Fruit fly (Drosophila melanogaster) whole organism, embryonic: Measurements from ENCODE around the gene CG7557.
A peak's percentile ranks its signal among the peaks of the same experiment; 100 is the strongest.

Experiments
- Abd-B ChIP-seq: fragments of 200-800 bp; sonication (Bioruptor generic); optimal IDR thresholded peaks from 2 replicates; lab custom pipeline; 2018; ENCODE audit warnings: missing biosample characterization, mild to moderate bottlenecking, missing genetic modification characterization, moderate library complexity
- Asciz ChIP-seq: fragments of 200-800 bp; sonication (Bioruptor generic); optimal IDR thresholded peaks from 2 replicates; lab custom pipeline; 2017; ENCODE audit warnings: missing biosample characterization, mild to moderate bottlenecking, missing genetic modification characterization, missing genetic modification reagents
- Atf-2 ChIP-seq: fragments of 200-800 bp; sonication (Bioruptor generic); optimal IDR thresholded peaks from 2 replicates; lab custom pipeline; 2016; ENCODE audit warnings: missing biosample characterization, missing genetic modification characterization
- Awh ChIP-seq: fragments of 200-800 bp; sonication (Bioruptor generic); IDR thresholded peaks from 2 replicates; pipeline ENCODE4, ENCODE4 v1.3.6; 2022; ENCODE audit warnings: missing biosample characterization, missing genetic modification characterization
- Bdp1 ChIP-seq: fragments of 200-800 bp; sonication (Bioruptor generic); optimal IDR thresholded peaks from 3 replicates; lab custom pipeline; 2016; ENCODE audit warnings: missing biosample characterization, missing genetic modification characterization
- CG1024 ChIP-seq: fragments of 200-800 bp; sonication (Bioruptor generic); IDR thresholded peaks from 2 replicates; pipeline ENCODE4 v1.3.6; 2022; ENCODE audit warnings: missing biosample characterization, missing genetic modification characterization
- CG10321 ChIP-seq: fragments of 200-800 bp; sonication (Bioruptor generic); IDR thresholded peaks from 2 replicates; pipeline ENCODE4 v1.3.6; 2022; ENCODE audit warnings: missing biosample characterization, missing genetic modification characterization
- CG10959 ChIP-seq: fragments of 200-800 bp; sonication (Bioruptor generic); IDR thresholded peaks from 2 replicates; pipeline ENCODE4 v1.3.6; 2022; ENCODE audit warnings: missing biosample characterization, missing genetic modification characterization
- CG12769 ChIP-seq: fragments of 200-800 bp; sonication (Bioruptor generic); optimal IDR thresholded peaks from 2 replicates; lab custom pipeline; 2019; ENCODE audit warnings: missing biosample characterization, mild to moderate bottlenecking, missing genetic modification characterization, moderate library complexity
- CG13123 ChIP-seq: fragments of 200-800 bp; sonication (Bioruptor generic); optimal IDR thresholded peaks from 2 replicates; lab custom pipeline; 2016; ENCODE audit warnings: missing biosample characterization, missing genetic modification characterization
- CG16779 ChIP-seq: fragments of 200-800 bp; sonication (Bioruptor generic); IDR thresholded peaks from 2 replicates; pipeline ENCODE4 v1.3.6; 2022; ENCODE audit warnings: missing biosample characterization, missing genetic modification characterization
- CG18011 ChIP-seq: fragments of 200-800 bp; sonication (Bioruptor generic); optimal IDR thresholded peaks from 2 replicates; lab custom pipeline; 2017; ENCODE audit warnings: missing biosample characterization, missing genetic modification characterization, mild to moderate bottlenecking, moderate library complexity, missing genotype
- CG1832 ChIP-seq: fragments of 200-800 bp; sonication (Bioruptor generic); optimal IDR thresholded peaks from 2 replicates; lab custom pipeline; 2017; ENCODE audit warnings: missing biosample characterization, mild to moderate bottlenecking, missing genetic modification characterization, inconsistent platforms
- CG2129 ChIP-seq: fragments of 200-800 bp; sonication (Bioruptor generic); IDR thresholded peaks from 2 replicates; pipeline ENCODE4 v1.3.6; 2022; ENCODE audit warnings: missing biosample characterization, missing genetic modification characterization; ENCODE audit not compliant: partially characterized antibody
- CG2875 ChIP-seq: fragments of 200-800 bp; sonication (Bioruptor generic); optimal IDR thresholded peaks from 2 replicates; lab custom pipeline; 2017; ENCODE audit warnings: missing biosample characterization, mild to moderate bottlenecking, missing genetic modification characterization, missing genetic modification reagents
- CG31224 ChIP-seq: fragments of 200-800 bp; sonication (Bioruptor generic); IDR thresholded peaks from 2 replicates; pipeline ENCODE4 v1.3.6; 2022; ENCODE audit warnings: missing biosample characterization, missing genetic modification characterization
- CG3163 ChIP-seq: fragments of 200-800 bp; sonication (Bioruptor generic); optimal IDR thresholded peaks from 3 replicates; lab custom pipeline; 2016; ENCODE audit warnings: missing biosample characterization, missing genetic modification characterization
- CG32767 ChIP-seq: fragments of 200-800 bp; sonication (Bioruptor generic); IDR thresholded peaks from 2 replicates; pipeline ENCODE4 v1.3.6; 2022; ENCODE audit warnings: missing biosample characterization, missing genetic modification characterization
- CG33213 ChIP-seq: fragments of 200-800 bp; sonication (Bioruptor generic); optimal IDR thresholded peaks from 3 replicates; lab custom pipeline; 2016; ENCODE audit warnings: missing biosample characterization, missing genetic modification characterization
- CG3995 ChIP-seq: fragments of 200-800 bp; sonication (Bioruptor generic); optimal IDR thresholded peaks from 3 replicates; lab custom pipeline; 2016; ENCODE audit warnings: missing biosample characterization, missing genetic modification characterization
- CG43689 ChIP-seq: fragments of 200-800 bp; sonication (Bioruptor generic); IDR thresholded peaks from 2 replicates; pipeline ENCODE4 v1.3.6; 2022; ENCODE audit warnings: missing biosample characterization, missing genetic modification characterization
- CG4854 ChIP-seq: fragments of 200-800 bp; sonication (Bioruptor generic); optimal IDR thresholded peaks from 2 replicates; lab custom pipeline; 2016; ENCODE audit warnings: missing biosample characterization, missing genetic modification characterization, inconsistent platforms
- CG6683 ChIP-seq: fragments of 200-800 bp; sonication (Bioruptor generic); optimal IDR thresholded peaks from 2 replicates; lab custom pipeline; 2017; ENCODE audit warnings: missing biosample characterization, mild to moderate bottlenecking, missing genetic modification characterization, missing genetic modification reagents
- CG8281 ChIP-seq: fragments of 200-800 bp; sonication (Bioruptor generic); optimal IDR thresholded peaks from 2 replicates; lab custom pipeline; 2018; ENCODE audit warnings: missing biosample characterization, mild to moderate bottlenecking, missing genetic modification characterization, moderate library complexity
- CG9797 ChIP-seq: fragments of 200-800 bp; sonication (Bioruptor generic); optimal IDR thresholded peaks from 3 replicates; lab custom pipeline; 2018; ENCODE audit warnings: missing biosample characterization, mild to moderate bottlenecking, missing genetic modification characterization
- GATAe ChIP-seq: fragments of 200-800 bp; sonication (Bioruptor generic); conservative IDR thresholded peaks from 2 replicates; pipeline ENCODE4 v1.3.6; 2022; ENCODE audit warnings: missing biosample characterization, missing genetic modification characterization
- HLH4C ChIP-seq: fragments of 200-800 bp; sonication (Bioruptor generic); IDR thresholded peaks from 3 replicates; pipeline ENCODE4 v1.3.6; 2022; ENCODE audit warnings: missing biosample characterization, missing genetic modification characterization; ENCODE audit not compliant: partially characterized antibody
- Myb ChIP-seq: fragments of 200-800 bp; sonication (Bioruptor generic); optimal IDR thresholded peaks from 2 replicates; lab custom pipeline; 2016; ENCODE audit warnings: missing biosample characterization, missing genetic modification characterization
- NC2β ChIP-seq: fragments of 200-800 bp; sonication (Bioruptor generic); optimal IDR thresholded peaks from 2 replicates; lab custom pipeline; 2016; ENCODE audit warnings: missing biosample characterization, missing genetic modification characterization
- Nf-YB ChIP-seq: fragments of 200-800 bp; sonication (Bioruptor generic); optimal IDR thresholded peaks from 3 replicates; lab custom pipeline; 2019; ENCODE audit warnings: missing biosample characterization, mild to moderate bottlenecking, missing genetic modification characterization, moderate library complexity
- Poxn ChIP-seq: fragments of 200-800 bp; sonication (Bioruptor generic); IDR thresholded peaks from 2 replicates; pipeline ENCODE4 v1.3.6; 2022; ENCODE audit warnings: missing biosample characterization, missing genetic modification characterization
- Taf1 ChIP-seq: fragments of 200-800 bp; sonication (Bioruptor generic); IDR thresholded peaks from 2 replicates; pipeline ENCODE4 v1.3.6; 2022; ENCODE audit warnings: missing biosample characterization, missing genetic modification characterization
- chif ChIP-seq, 2 experiments: fragments of 200-800 bp; sonication (Bioruptor generic); optimal IDR thresholded peaks; 3 replicates each; lab custom pipeline; 2016; ENCODE audit warnings: missing biosample characterization in 2 of 2, missing genetic modification characterization in 2 of 2
- chm ChIP-seq: fragments of 200-800 bp; sonication (Bioruptor generic); IDR thresholded peaks from 2 replicates; pipeline ENCODE4 v1.3.6; 2022; ENCODE audit warnings: missing biosample characterization, missing genetic modification characterization
- crp ChIP-seq, 2 experiments: fragments of 200-800 bp; sonication (Bioruptor generic); optimal IDR thresholded peaks; 2 replicates in 1 of 2; 3 replicates in 1 of 2; lab custom pipeline; 2017; ENCODE audit warnings: missing biosample characterization in 2 of 2, missing genetic modification characterization in 2 of 2, mild to moderate bottlenecking in 1 of 2, moderate library complexity in 1 of 2
- dmrt11E ChIP-seq: fragments of 200-800 bp; sonication (Bioruptor generic); optimal IDR thresholded peaks from 3 replicates; lab custom pipeline; 2018; ENCODE audit warnings: missing biosample characterization, mild to moderate bottlenecking, missing genetic modification characterization, moderate library complexity
- ftz-f1 ChIP-seq: fragments of 200-800 bp; sonication (Bioruptor generic); optimal IDR thresholded peaks from 2 replicates; lab custom pipeline; 2016; ENCODE audit warnings: missing biosample characterization, missing genetic modification characterization
- hkb ChIP-seq, 2 experiments: fragments of 200-800 bp in 1 of 2; fragments of >200 bp in 1 of 2; sonication (Bioruptor generic) in 1 of 2; IDR thresholded peaks in 1 of 2; optimal IDR thresholded peaks in 1 of 2; 2 replicates each; pipeline versions ENCODE4 v1.3.6 to Lab custom; 2017 to 2022; ENCODE audit warnings: missing biosample characterization in 1 of 2, missing genetic modification characterization in 1 of 2
- insv ChIP-seq, 2 experiments: fragments of 200-800 bp; sonication (Bioruptor generic); optimal IDR thresholded peaks; 3 replicates each; lab custom pipeline; 2016 to 2018; ENCODE audit warnings: missing biosample characterization in 2 of 2, missing genetic modification characterization in 2 of 2
- jing ChIP-seq: fragments of 200-800 bp; sonication (Bioruptor generic); optimal IDR thresholded peaks from 2 replicates; lab custom pipeline; 2018; ENCODE audit warnings: missing biosample characterization, mild to moderate bottlenecking, missing genetic modification characterization
- knrl ChIP-seq: fragments of 200-800 bp; sonication (Bioruptor generic); IDR thresholded peaks from 3 replicates; pipeline ENCODE4 v1.3.6; 2022; ENCODE audit warnings: missing biosample characterization, missing genetic modification characterization; ENCODE audit not compliant: partially characterized antibody
- nmo ChIP-seq: fragments of 200-800 bp; sonication (Bioruptor generic); optimal IDR thresholded peaks from 2 replicates; lab custom pipeline; 2018; ENCODE audit warnings: missing biosample characterization, mild to moderate bottlenecking, missing genetic modification characterization, moderate library complexity
- nom ChIP-seq: fragments of 200-800 bp; sonication (Bioruptor generic); optimal IDR thresholded peaks from 2 replicates; lab custom pipeline; 2017; ENCODE audit warnings: missing biosample characterization, missing genetic modification characterization, mild to moderate bottlenecking, moderate library complexity, missing genetic modification reagents
- odd ChIP-seq: fragments of 200-800 bp; sonication (Bioruptor generic); optimal IDR thresholded peaks from 2 replicates; lab custom pipeline; 2017; ENCODE audit warnings: missing biosample characterization, mild to moderate bottlenecking, missing genetic modification characterization
- psq ChIP-seq: fragments of 200-800 bp; sonication (Bioruptor generic); optimal IDR thresholded peaks from 2 replicates; lab custom pipeline; 2017; ENCODE audit warnings: missing biosample characterization, missing genetic modification characterization
- pzg ChIP-seq: fragments of 200-800 bp; sonication (Bioruptor generic); optimal IDR thresholded peaks from 3 replicates; lab custom pipeline; 2018; ENCODE audit warnings: missing biosample characterization, mild to moderate bottlenecking, missing genetic modification characterization, moderate library complexity
- ro ChIP-seq: fragments of 200-800 bp; sonication (Bioruptor generic); IDR thresholded peaks from 2 replicates; pipeline ENCODE4 v1.3.6; 2022; ENCODE audit warnings: missing biosample characterization, missing genetic modification characterization
- sob ChIP-seq: fragments of 200-800 bp; sonication (Bioruptor generic); IDR thresholded peaks from 2 replicates; pipeline ENCODE4 v1.3.6; 2022; ENCODE audit warnings: missing biosample characterization, missing genetic modification characterization

CG7557 gene

DNA sequence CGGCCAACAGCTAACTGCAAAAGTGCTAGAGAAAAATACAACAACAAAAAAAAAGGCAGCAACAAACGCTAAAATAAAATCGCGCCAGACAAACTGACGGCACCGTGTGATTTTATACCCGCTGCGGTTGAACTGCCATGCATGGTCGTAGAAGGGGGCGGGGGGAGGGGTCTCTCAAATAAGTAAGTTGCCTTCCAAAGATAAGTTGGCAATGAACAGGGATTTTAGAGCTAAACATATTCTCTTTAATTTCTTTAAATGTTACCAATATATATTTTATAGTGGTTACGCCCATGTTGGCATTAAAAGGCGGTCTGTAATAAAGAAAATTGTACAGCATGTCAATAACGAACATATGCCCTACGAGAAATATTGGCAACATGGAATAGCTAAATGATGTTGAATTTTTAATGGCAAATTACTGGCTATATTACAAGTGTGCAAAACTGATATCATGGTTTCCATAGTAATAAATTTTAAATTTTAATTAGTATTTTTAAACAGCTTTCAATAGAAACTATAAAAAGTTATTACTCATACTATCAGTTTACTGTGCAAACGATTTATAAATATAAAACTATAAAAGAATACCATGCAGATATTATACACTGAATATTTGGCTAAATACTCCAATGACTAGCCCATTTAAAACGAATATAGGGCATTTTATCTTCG, 13.6 kb upstream of the CG7557 start:
- TF ChIP-seq ro (GFP tag; lab: Robert Waterston, UW) (no peak), CG10321 (GFP tag; lab: Robert Waterston, UW) (peak; percentile 52; the same call in 1 of the 2 replicates), CG10959 (GFP tag; lab: Robert Waterston, UW) (0 out of 2 replicates have a peak, but pooled peaks have one; percentile 39), CG1024 (no peak), CG31224 (GFP tag; lab: Robert Waterston, UW) (peak; percentile 58), psq (GFP tag; lab: Kevin White, UChicago) (peak; percentile 62), Myb (GFP tag; lab: Kevin White, UChicago) (peak; percentile 41), chif (GFP tag; optimal IDR thresholded peaks at IDR 0.05; lab: Kevin White, UChicago) (peak; percentile 60 to 71), Taf1 (peak; percentile 24; the same call in 1 of the 2 replicates), CG4854 (GFP tag; lab: Kevin White, UChicago) (peak; percentile 8), CG3995 (GFP tag; lab: Kevin White, UChicago) (peak; percentile 27), insv (GFP tag; optimal IDR thresholded peaks at IDR 0.05; lab: Kevin White, UChicago) (no peak), GATAe (GFP tag; lab: Robert Waterston, UW) (no peak), CG3163 (GFP tag; lab: Kevin White, UChicago) (peak; percentile 40), sob (GFP tag; lab: Robert Waterston, UW) (peak; percentile 86), CG6683 (GFP tag; lab: Kevin White, UChicago) (no peak), CG33213 (GFP tag; lab: Kevin White, UChicago) (no peak), Poxn (GFP tag; lab: Robert Waterston, UW) (0 out of 2 replicates have a peak, but pooled peaks have one; percentile 50), CG18011 (GFP tag; lab: Kevin White, UChicago) (peak; percentile 26), knrl (no peak), pzg (GFP tag; lab: Kevin White, UChicago) (no peak), CG43689 (GFP tag; lab: Robert Waterston, UW) (peak; percentile 64), Bdp1 (GFP tag; lab: Kevin White, UChicago) (peak; percentile 12), crp (GFP tag; optimal IDR thresholded peaks at IDR 0.05; lab: Kevin White, UChicago) (peak in 1 of 2 experiments; percentile 16), hkb (optimal IDR thresholded peaks at IDR 0.05; lab: Kevin White, UChicago) (no peak), hkb (GFP tag; IDR thresholded peaks at IDR 0.05; lab: Robert Waterston, UW) (peak; percentile 61), CG16779 (GFP tag; lab: Robert Waterston, UW) (no peak), ftz-f1 (GFP tag; lab: Kevin White, UChicago) (no peak), odd (GFP tag; lab: Kevin White, UChicago) (no peak), CG2129 (GFP tag; lab: Robert Waterston, UW) (no peak), CG2875 (GFP tag; lab: Kevin White, UChicago) (peak; percentile 66), CG12769 (tag; lab: Kevin White, UChicago) (peak; percentile 87), Nf-YB (peak; percentile 31), jing (GFP tag; lab: Kevin White, UChicago) (peak; percentile 67), nom (peak; percentile 69), CG8281 (tag; lab: Kevin White, UChicago) (peak; percentile 48), chm (GFP tag; lab: Robert Waterston, UW) (peak; percentile 55; the same call in 1 of the 2 replicates), Abd-B (peak; percentile 68), NC2β (peak; percentile 56), CG32767 (GFP tag; lab: Robert Waterston, UW) (peak; percentile 50; the same call in 1 of the 2 replicates), Awh (GFP tag; lab: Robert Waterston, UW) (0 out of 2 replicates have a peak, but pooled peaks have one; percentile 31), dmrt11E (peak; percentile 64), HLH4C (GFP tag; lab: Robert Waterston, UW) (no peak), CG9797 (GFP tag; lab: Kevin White, UChicago) (no peak), Asciz (GFP tag; lab: Kevin White, UChicago) (no peak), Atf-2 (GFP tag; lab: Kevin White, UChicago) (peak; percentile 22), nmo (GFP tag; lab: Kevin White, UChicago) (peak; percentile 71), CG13123 (GFP tag; lab: Kevin White, UChicago) (peak; percentile 34), CG1832 (GFP tag; lab: Kevin White, UChicago) (no peak)
